Fruit fly (Drosophila melanogaster): ENCODE measurements around the gene Cpr65Ay.

Gene Cpr65Ay

DNA sequence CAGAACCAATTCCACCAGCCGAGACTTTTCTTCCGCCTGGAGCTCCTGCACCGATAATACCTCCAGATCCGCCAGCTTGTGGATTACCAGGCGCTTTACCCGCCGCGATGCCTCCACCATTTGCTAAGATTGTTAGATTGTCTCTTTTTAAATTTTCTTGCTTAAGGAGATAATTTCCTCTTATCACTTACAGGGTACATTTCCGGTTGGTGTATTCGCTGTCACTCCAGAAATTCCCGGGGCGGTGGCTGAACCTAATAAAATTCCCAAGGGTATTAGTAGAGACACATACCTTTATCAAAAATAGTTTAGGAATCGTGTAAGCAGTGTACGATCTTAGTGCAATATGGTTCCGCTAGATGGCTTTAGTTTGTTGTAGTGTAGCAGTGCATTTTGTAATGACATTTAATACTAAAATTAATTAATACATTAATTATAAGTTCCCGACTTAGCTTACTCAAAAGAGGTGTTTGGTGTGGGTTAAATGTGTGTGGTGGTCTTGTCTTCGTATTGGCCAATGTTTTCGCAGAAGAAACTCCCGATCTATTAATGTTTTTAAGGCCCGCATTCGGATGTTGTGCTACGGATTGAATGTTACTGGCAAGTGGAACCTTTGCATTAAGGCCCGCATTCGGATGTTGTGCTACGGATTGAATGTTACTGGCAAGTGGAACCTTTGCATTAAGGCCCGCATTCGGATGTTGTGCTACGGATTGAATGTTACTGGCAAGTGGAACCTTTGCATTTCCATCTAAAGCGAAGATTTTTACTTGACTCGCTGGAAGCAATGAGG, 33.6 kb downstream of the Cpr65Ay start (continued):
- TF ChIP-seq CG10147 (GFP tag; optimal IDR thresholded peaks at IDR 0.05) (peak; percentile 54), Jarid2 (GFP tag; optimal IDR thresholded peaks at IDR 0.05) (peak; percentile 58), Dll (GFP tag; IDR thresholded peaks at IDR 0.05; ENCODE audit: partially characterized antibody) (no peak), TFAM (GFP tag; optimal IDR thresholded peaks at IDR 0.05) (peak; percentile 56), zfh2 (GFP tag; optimal IDR thresholded peaks at IDR 0.05) (no peak), ftz-f1 (GFP tag; optimal IDR thresholded peaks at IDR 0.05) (peak; percentile 12), cas (GFP tag; IDR thresholded peaks at IDR 0.05) (no peak), sna (GFP tag; IDR thresholded peaks at IDR 0.05; ENCODE audit: partially characterized antibody) (no peak; the same call in 1 of the 2 replicates), Hr51 (GFP tag; optimal IDR thresholded peaks at IDR 0.05) (peak; percentile 46 to 53), NfI (GFP tag; optimal IDR thresholded peaks at IDR 0.05) (peak; percentile 90), CG7357 (GFP tag; IDR thresholded peaks at IDR 0.05) (peak; percentile 88), dmrt11E (tag; optimal IDR thresholded peaks at IDR 0.05) (peak; percentile 49), peb (GFP tag; IDR thresholded peaks at IDR 0.05) (peak; percentile 52; the same call in 1 of the 2 replicates), crp (GFP tag; optimal IDR thresholded peaks at IDR 0.05) (peak in 1 of 2 experiments; percentile 22), CG13287 (GFP tag; IDR thresholded peaks at IDR 0.05; ENCODE audit: partially characterized antibody) (no peak; the same call in 1 of the 2 replicates), tgo (GFP tag; IDR thresholded peaks at IDR 0.05) (peak; percentile 75), vvl (GFP tag; IDR thresholded peaks at IDR 0.05) (peak; percentile 96), HLH54F (GFP tag; optimal IDR thresholded peaks at IDR 0.05) (no peak), Elba2 (GFP tag; optimal IDR thresholded peaks at IDR 0.05) (peak; percentile 52), Taf1 (GFP tag; IDR thresholded peaks at IDR 0.05) (peak; percentile 42), CG9437 (GFP tag; optimal IDR thresholded peaks at IDR 0.05) (peak; percentile 34), CG2202 (tag; optimal IDR thresholded peaks at IDR 0.05) (peak; percentile 59), Drgx (GFP tag; IDR thresholded peaks at IDR 0.05) (no peak), kay (GFP tag; optimal IDR thresholded peaks at IDR 0.05) (no peak), mirr (GFP tag; optimal IDR thresholded peaks at IDR 0.05) (peak; percentile 84), hbn (GFP tag; IDR thresholded peaks at IDR 0.05; ENCODE audit: partially characterized antibody) (no peak), Awh (GFP tag; IDR thresholded peaks at IDR 0.05) (peak; percentile 90), Pdp1 (GFP tag; optimal IDR thresholded peaks at IDR 0.05) (peak in 1 of 2 experiments; percentile 34), CG14667 (GFP tag; IDR thresholded peaks at IDR 0.05) (no peak), seq (GFP tag; IDR thresholded peaks at IDR 0.05) (peak; percentile 79), CG11456 (GFP tag; IDR thresholded peaks at IDR 0.05) (peak; percentile 91; the same call in 2 of the 3 replicates), knrl (GFP tag; IDR thresholded peaks at IDR 0.05; ENCODE audit: partially characterized antibody) (peak; percentile 47; the same call in 1 of the 3 replicates), HmgD (GFP tag; optimal IDR thresholded peaks at IDR 0.05) (no peak), CG17912 (GFP tag; optimal IDR thresholded peaks at IDR 0.05) (peak; percentile 90), Rfx (GFP tag; IDR thresholded peaks at IDR 0.05) (peak; percentile 91), CG11695 (GFP tag; IDR thresholded peaks at IDR 0.05) (peak; percentile 81), CkIIα-i1 (GFP tag; IDR thresholded peaks at IDR 0.05) (no peak; the same call in 1 of the 2 replicates), lilli (GFP tag; optimal IDR thresholded peaks at IDR 0.05) (peak; percentile 32), CG13424 (tag; optimal IDR thresholded peaks at IDR 0.05) (peak; percentile 34), mam (GFP tag; optimal IDR thresholded peaks at IDR 0.05) (peak; percentile 79), inv (GFP tag; IDR thresholded peaks at IDR 0.05; ENCODE audit: partially characterized antibody) (no peak), MTF-1 (GFP tag; optimal IDR thresholded peaks at IDR 0.05; ENCODE audit: borderline replicate concordance) (peak; percentile 94), Adf1 (GFP tag; IDR thresholded peaks at IDR 0.05) (peak; percentile 30; the same call in 1 of the 2 replicates), CG32532 (GFP tag; IDR thresholded peaks at IDR 0.05) (peak; percentile 86), CG9876 (GFP tag; optimal IDR thresholded peaks at IDR 0.05) (peak; percentile 16), ATbp (GFP tag; optimal IDR thresholded peaks at IDR 0.05) (peak; percentile 81), CG32767 (GFP tag; IDR thresholded peaks at IDR 0.05) (peak; percentile 70; the same call in 1 of the 2 replicates), Oaz (GFP tag; IDR thresholded peaks at IDR 0.05) (peak; percentile 59)
